Worm (Caenorhabditis elegans): ENCODE measurements around the gene T21C9.11.

DNA sequence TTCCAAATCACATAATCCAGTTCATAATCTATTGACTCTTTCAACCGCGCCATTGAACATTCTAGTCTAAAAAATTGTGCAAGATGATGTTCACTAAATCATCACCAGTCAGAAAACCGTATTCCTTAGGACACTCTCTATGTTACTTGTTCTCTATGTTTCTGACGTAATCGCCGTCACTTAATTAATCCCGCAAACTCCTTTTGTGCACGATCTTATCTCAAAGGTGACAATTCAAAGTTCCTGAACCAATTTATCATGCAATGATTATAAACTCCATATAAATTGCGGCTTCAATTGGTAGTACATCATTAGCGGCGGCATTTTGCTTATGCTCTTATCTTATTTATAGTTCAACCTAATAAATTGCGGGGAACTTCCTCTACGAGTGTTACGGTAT is 31.9 kb downstream of the T21C9.11 start:
- TF ChIP-seq B0310.2 (tag; optimal IDR thresholded peaks at IDR 0.05) (no peak), flt-1 (GFP tag; IDR thresholded peaks at IDR 0.05) (no peak), ceh-36 (tag; optimal IDR thresholded peaks at IDR 0.05) (no peak), tbx-37 (GFP tag; conservative IDR thresholded peaks at IDR 0.05) (no peak), ama-1 (optimal IDR thresholded peaks at IDR 0.05) (no peak), pes-1 (GFP tag; IDR thresholded peaks at IDR 0.05) (no peak), hnd-1 (tag; optimal IDR thresholded peaks at IDR 0.05) (no peak), tra-4 (tag; optimal IDR thresholded peaks at IDR 0.05) (no peak), F13C5.2 (tag; optimal IDR thresholded peaks at IDR 0.05) (no peak), hmg-4 (GFP tag; optimal IDR thresholded peaks at IDR 0.05) (no peak), sea-1 (GFP tag; conservative IDR thresholded peaks at IDR 0.05) (no peak), ets-7 (tag; optimal IDR thresholded peaks at IDR 0.05) (no peak), ceh-13 (GFP tag; optimal IDR thresholded peaks at IDR 0.05) (no peak)

Measured in whole organism, early embryonic.